Fruit fly (Drosophila melanogaster): Measurements from ENCODE around the gene CrzR.

The CrzR gene

DNA sequence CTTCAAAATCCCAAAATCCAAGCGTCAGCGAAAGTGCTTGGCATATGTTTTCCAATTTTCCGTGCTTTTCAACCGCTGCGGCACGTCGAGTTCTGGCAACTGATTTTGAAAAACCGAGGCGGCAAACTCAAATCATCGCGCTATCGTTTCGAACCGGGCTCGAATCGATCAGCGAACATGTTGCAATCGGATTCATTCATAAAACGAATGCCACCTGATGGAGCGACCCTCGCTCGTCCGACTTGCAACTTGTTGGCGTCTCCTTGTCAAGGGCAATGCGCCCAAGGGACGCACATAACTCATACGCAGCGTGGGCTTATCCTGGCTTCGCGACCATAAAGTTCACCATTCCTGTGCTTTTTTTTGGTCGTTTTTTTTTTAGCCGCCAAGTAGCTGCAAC lies at the start of gene CrzR:
CrzR (minus strand) TSS at position 105 of the 400 bp plus-strand sequence.
- no peak for TF ChIP-seq noc (tag; optimal IDR thresholded peaks at IDR 0.05)

DNA sequence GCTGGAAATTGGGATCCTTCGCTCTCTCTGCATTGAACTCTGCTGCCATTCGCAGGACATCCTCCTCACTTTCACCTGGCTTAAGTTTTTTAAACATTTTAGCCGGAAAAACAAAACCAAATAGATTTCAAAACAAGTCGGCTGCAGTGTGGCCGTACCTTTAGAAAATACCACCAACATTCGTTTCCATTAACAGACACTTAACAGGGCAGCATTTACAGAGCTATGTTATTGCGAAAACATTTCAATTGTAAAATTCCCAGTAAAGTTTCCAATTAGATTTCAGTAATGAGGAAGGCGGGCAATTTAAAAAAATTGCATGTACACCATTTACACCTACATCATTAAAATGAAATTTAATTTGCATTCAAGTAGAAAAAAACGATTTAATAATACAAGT lies 47.8 kb upstream of the CrzR start, which contains the start of gene CG32104:
CG32104 (minus strand) TSS at position 152 of the 400 bp plus-strand sequence.
- TF ChIP-seq noc (tag; optimal IDR thresholded peaks at IDR 0.05) = no peak

- TF ChIP-seq noc (tag; optimal IDR thresholded peaks at IDR 0.05) = no peak
These were observed 44.5 kb upstream of the CrzR start, which contains the start of gene Obp69a for dm6 chr3L:12395871-12396270. Obp69a (plus strand) TSS chr3L:12396171.

DNA sequence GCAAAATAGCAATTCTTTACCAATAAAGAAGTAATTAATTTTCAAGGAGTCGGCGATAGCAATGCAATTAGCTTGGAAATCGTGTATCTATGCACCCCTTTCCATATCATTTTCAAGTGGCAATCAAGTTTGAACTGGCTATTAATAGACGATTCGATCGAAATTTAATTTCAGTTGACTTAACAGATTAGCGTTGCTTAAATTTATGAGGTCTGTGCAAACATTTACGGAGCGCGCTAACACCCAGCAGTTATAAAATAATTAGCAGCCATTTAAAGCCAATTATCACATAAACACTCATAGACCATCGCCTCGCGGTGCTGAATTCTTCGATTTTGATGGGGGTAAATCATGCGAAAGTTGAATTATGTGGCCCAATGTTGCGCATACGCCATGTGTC lies 41.4 kb upstream of the CrzR start:
- TF ChIP-seq noc (tag; optimal IDR thresholded peaks at IDR 0.05) = no peak

- TF ChIP-seq noc (tag; optimal IDR thresholded peaks at IDR 0.05) = no peak
These were observed 40.7 kb upstream of the CrzR start for dm6 chr3L:12392068-12392467.

- TF ChIP-seq noc (tag; optimal IDR thresholded peaks at IDR 0.05) = no peak
These were observed 40.0 kb upstream of the CrzR start, which contains the start of gene Ncc69 for dm6 chr3L:12391240-12391843. Ncc69 (minus strand) TSS chr3L:12391444.

DNA sequence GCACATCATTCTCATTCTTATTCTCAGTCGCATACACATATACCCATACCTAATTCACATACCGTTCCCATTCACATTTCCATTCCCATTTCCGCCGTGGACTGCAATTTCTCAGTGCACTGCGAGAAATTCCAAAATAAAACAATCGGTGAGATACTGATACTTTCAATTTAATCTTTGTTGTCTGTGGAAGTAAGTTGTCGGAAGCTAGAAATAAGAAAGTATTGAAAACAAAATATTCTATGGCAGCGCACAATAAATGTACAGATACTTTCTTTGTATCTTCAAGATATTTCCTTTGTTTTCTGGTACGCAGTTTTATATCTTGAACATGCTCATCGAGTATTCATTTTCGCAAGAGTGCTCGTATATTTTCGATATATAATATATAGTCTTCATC lies 36.6 kb upstream of the CrzR start:
- TF ChIP-seq noc (tag; optimal IDR thresholded peaks at IDR 0.05) = no peak

- no peak for TF ChIP-seq noc (tag; optimal IDR thresholded peaks at IDR 0.05)
These were observed 35.7 kb upstream of the CrzR start for dm6 chr3L:12387063-12387462.

- no peak for TF ChIP-seq noc (tag; optimal IDR thresholded peaks at IDR 0.05)
These were observed 29.2 kb upstream of the CrzR start for dm6 chr3L:12380592-12380991.

DNA sequence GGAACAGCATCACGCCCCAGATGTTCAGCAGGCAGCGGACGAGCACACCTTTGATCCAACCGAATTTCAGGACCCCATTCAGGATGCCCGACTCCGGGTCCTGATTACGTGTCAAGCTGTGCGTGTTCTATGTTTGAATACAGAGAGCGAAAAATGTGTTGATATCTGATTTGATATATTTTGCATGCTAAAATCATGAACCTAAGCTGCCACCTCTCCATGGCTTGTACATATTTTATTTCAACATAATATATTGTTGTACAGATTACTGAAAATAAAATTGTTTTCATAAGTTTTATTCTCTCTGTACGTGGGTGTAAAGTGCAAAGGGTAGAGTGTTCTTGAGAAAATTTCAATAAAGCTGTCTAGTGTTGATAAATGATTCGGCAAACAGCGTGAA lies 23.1 kb upstream of the CrzR start:
- no peak for TF ChIP-seq noc (tag; optimal IDR thresholded peaks at IDR 0.05)

- TF ChIP-seq noc (tag; optimal IDR thresholded peaks at IDR 0.05) = no peak
These were observed 12.4 kb upstream of the CrzR start for dm6 chr3L:12363729-12364128.

dm6 chr3L:12350307-12350706 lies 1.0 kb downstream of the CrzR start:
- TF ChIP-seq noc (tag; optimal IDR thresholded peaks at IDR 0.05) = peak; percentile 53

DNA sequence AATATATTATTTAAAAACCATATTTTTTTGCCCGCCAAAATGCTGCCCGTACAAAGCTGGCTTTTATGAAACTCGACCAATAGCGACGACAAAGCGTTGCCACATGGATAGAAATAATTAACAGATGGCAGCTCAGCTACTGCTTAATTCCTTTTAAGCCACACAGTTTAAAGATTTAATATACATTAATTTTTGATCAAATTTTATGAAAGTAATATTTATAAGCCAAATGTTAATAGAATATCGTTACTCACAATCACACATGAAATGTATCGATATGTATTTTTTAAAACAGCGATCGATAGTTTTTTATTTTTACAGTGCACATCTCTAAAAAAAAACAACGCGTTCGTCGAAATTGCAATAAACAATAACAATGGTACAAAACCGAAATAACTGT lies 15.0 kb downstream of the CrzR start, which contains the start of gene CG10418:
CG10418 (plus strand) TSS at position 338 of the 400 bp plus-strand sequence.
- no peak for TF ChIP-seq noc (tag; optimal IDR thresholded peaks at IDR 0.05)

- TF ChIP-seq noc (tag; optimal IDR thresholded peaks at IDR 0.05) = no peak
These were observed 21.8 kb downstream of the CrzR start for dm6 chr3L:12329549-12329948.

dm6 chr3L:12328781-12329282 lies 22.5 kb downstream of the CrzR start, which contains the start of gene Lmx1a:
Lmx1a (plus strand) TSS chr3L:12329232.
- no peak for TF ChIP-seq noc (tag; optimal IDR thresholded peaks at IDR 0.05)

- no peak for TF ChIP-seq noc (tag; optimal IDR thresholded peaks at IDR 0.05)
These were observed 31.6 kb downstream of the CrzR start for dm6 chr3L:12319782-12320181.

- no peak for TF ChIP-seq noc (tag; optimal IDR thresholded peaks at IDR 0.05)
These were observed 38.1 kb downstream of the CrzR start for dm6 chr3L:12313280-12313679.

DNA sequence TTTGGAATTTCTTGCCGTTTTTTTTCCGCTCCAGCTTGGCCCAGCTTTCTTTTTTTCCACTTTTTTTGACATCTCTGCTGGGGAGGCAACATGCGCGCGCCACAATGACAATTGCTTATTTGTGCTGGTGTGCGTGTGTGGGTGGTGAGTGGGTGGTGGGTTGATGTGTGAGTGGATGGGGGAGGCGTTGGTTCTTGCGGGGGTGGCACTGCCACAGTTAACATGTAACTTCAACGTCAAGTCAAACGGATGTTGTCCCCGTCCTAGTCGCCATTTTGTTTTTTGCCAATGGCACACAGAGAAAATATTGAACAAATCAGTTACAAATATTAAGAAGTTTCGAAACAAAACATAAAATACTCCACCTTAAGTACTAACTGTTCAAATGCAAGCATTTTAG lies 40.8 kb downstream of the CrzR start, which contains the start of gene CG44355:
CG44355 (plus strand) TSS at position 301 of the 400 bp plus-strand sequence.
- TF ChIP-seq noc (tag; optimal IDR thresholded peaks at IDR 0.05) = no peak

Measured in whole organism, larva.